Fruit fly (Drosophila melanogaster) whole organism, prepupa: ENCODE data around the gene CG5909.
A peak's percentile ranks its signal among the peaks of the same experiment; 100 is the strongest.

ENCODE experiments used
- Blimp-1 ChIP-seq: fragments of 200-800 bp; sonication (Bioruptor generic); optimal IDR thresholded peaks from 3 replicates; lab custom pipeline; 2017; ENCODE audit warnings: missing biosample characterization, missing genetic modification characterization, mild to moderate bottlenecking, moderate library complexity, missing genetic modification reagents
- CG10669 ChIP-seq: fragments of 200-800 bp; sonication (Bioruptor generic); optimal IDR thresholded peaks from 3 replicates; lab custom pipeline; 2018; ENCODE audit warnings: missing biosample characterization, mild to moderate bottlenecking, missing genetic modification characterization, moderate library complexity
- CG11294 ChIP-seq: fragments of 200-800 bp; sonication (Bioruptor generic); IDR thresholded peaks from 2 replicates; pipeline ENCODE4 v1.3.6; 2022; ENCODE audit warnings: missing biosample characterization, missing genetic modification characterization
- CG11762 ChIP-seq: fragments of 200-800 bp; sonication (Bioruptor generic); optimal IDR thresholded peaks from 3 replicates; lab custom pipeline; 2016; ENCODE audit warnings: missing biosample characterization, missing genetic modification characterization; ENCODE audit not compliant: insufficient read depth
- CG15336 ChIP-seq: fragments of 200-800 bp; sonication (Bioruptor generic); IDR thresholded peaks from 2 replicates; pipeline ENCODE4 v1.3.6; 2022; ENCODE audit warnings: missing biosample characterization, missing genetic modification characterization
- CG1621 ChIP-seq: fragments of 200-800 bp; sonication (Bioruptor generic); optimal IDR thresholded peaks from 3 replicates; lab custom pipeline; 2018; ENCODE audit warnings: missing biosample characterization, mild to moderate bottlenecking, missing genetic modification characterization
- CG16779 ChIP-seq: fragments of 200-800 bp; sonication (Bioruptor generic); optimal IDR thresholded peaks from 3 replicates; lab custom pipeline; 2017; ENCODE audit warnings: missing biosample characterization, mild to moderate bottlenecking, missing genetic modification characterization
- CG3032 ChIP-seq: fragments of 200-800 bp; optimal IDR thresholded peaks from 2 replicates; lab custom pipeline; 2019; ENCODE audit warnings: missing biosample characterization, mild to moderate bottlenecking, missing genetic modification characterization, moderate library complexity
- CG31627 ChIP-seq: fragments of 200-800 bp; sonication (Bioruptor generic); optimal IDR thresholded peaks from 3 replicates; lab custom pipeline; 2016; ENCODE audit warnings: missing biosample characterization, missing genetic modification characterization
- CG32006 ChIP-seq: fragments of 200-800 bp; sonication (Bioruptor generic); optimal IDR thresholded peaks from 3 replicates; lab custom pipeline; 2017; ENCODE audit warnings: missing biosample characterization, mild to moderate bottlenecking, missing genetic modification characterization
- CG34406 ChIP-seq: fragments of 200-800 bp; sonication (Bioruptor generic); optimal IDR thresholded peaks from 3 replicates; lab custom pipeline; 2016; ENCODE audit warnings: missing biosample characterization, missing genetic modification characterization
- CG3919 ChIP-seq: fragments of 200-800 bp; sonication (Bioruptor generic); optimal IDR thresholded peaks from 3 replicates; lab custom pipeline; 2016; ENCODE audit warnings: missing biosample characterization, missing genetic modification characterization
- CG4318 ChIP-seq: fragments of 200-800 bp; sonication (Bioruptor generic); optimal IDR thresholded peaks from 3 replicates; lab custom pipeline; 2017; ENCODE audit warnings: missing biosample characterization, mild to moderate bottlenecking, missing genetic modification characterization
- CG6276 ChIP-seq: fragments of 200-800 bp; sonication (Bioruptor generic); optimal IDR thresholded peaks from 2 replicates; lab custom pipeline; 2017; ENCODE audit warnings: missing biosample characterization, mild to moderate bottlenecking, missing genetic modification characterization
- CG6792 ChIP-seq: fragments of 200-800 bp; sonication (Bioruptor generic); optimal IDR thresholded peaks from 3 replicates; lab custom pipeline; 2016; ENCODE audit warnings: missing biosample characterization, missing genetic modification characterization
- CG7368 ChIP-seq: fragments of 200-800 bp; sonication (Bioruptor generic); optimal IDR thresholded peaks from 3 replicates; lab custom pipeline; 2016; ENCODE audit warnings: missing biosample characterization, missing genetic modification characterization
- CG8119 ChIP-seq: fragments of 200-800 bp; sonication (Bioruptor generic); IDR thresholded peaks from 3 replicates; pipeline ENCODE4 v1.3.6; 2022; ENCODE audit warnings: missing biosample characterization, missing genetic modification characterization
- CG8319 ChIP-seq: fragments of 200-800 bp; sonication (Bioruptor generic); optimal IDR thresholded peaks from 3 replicates; lab custom pipeline; 2016; ENCODE audit warnings: missing biosample characterization, missing genetic modification characterization
- CG8632 ChIP-seq: fragments of 200-800 bp; sonication (Bioruptor generic); optimal IDR thresholded peaks from 3 replicates; lab custom pipeline; 2016; ENCODE audit warnings: missing biosample characterization, missing genetic modification characterization
- CG9139 ChIP-seq: fragments of 200-800 bp; sonication (Bioruptor generic); optimal IDR thresholded peaks from 3 replicates; lab custom pipeline; 2017; ENCODE audit warnings: missing biosample characterization, mild to moderate bottlenecking, missing genetic modification characterization
- Eip75B ChIP-seq: fragments of 200-800 bp; sonication (Bioruptor generic); optimal IDR thresholded peaks from 3 replicates; lab custom pipeline; 2016; ENCODE audit warnings: missing biosample characterization, missing genetic modification characterization
- Eip78C ChIP-seq: fragments of 200-800 bp; sonication (Bioruptor generic); peaks from one replicate; lab custom pipeline; 2016; ENCODE audit warnings: missing biosample characterization, missing genetic modification characterization
- Eip93F ChIP-seq: fragments of 200-800 bp; sonication (Bioruptor generic); optimal IDR thresholded peaks from 2 replicates; lab custom pipeline; 2016; ENCODE audit warnings: missing biosample characterization, mild to moderate bottlenecking, missing genetic modification characterization
- Ets21C ChIP-seq: fragments of 200-800 bp; sonication (Bioruptor generic); optimal IDR thresholded peaks from 3 replicates; lab custom pipeline; 2016; ENCODE audit warnings: missing biosample characterization, missing genetic modification characterization
- Ets96B ChIP-seq: fragments of 200-800 bp; optimal IDR thresholded peaks from 2 replicates; lab custom pipeline; 2019; ENCODE audit warnings: missing biosample characterization, mild to moderate bottlenecking, missing genetic modification characterization, moderate library complexity
- Gug ChIP-seq: fragments of 200-800 bp; sonication (Bioruptor generic); IDR thresholded peaks from 2 replicates; pipeline ENCODE4 v1.3.6; 2022; ENCODE audit warnings: missing biosample characterization, missing genetic modification characterization
- Hr38 ChIP-seq: sonication (Bioruptor generic); optimal IDR thresholded peaks from 2 replicates; lab custom pipeline; 2016; ENCODE audit warnings: missing biosample characterization, missing genetic modification characterization
- Hr39 ChIP-seq: fragments of 200-800 bp; sonication (Bioruptor generic); optimal IDR thresholded peaks from 2 replicates; lab custom pipeline; 2016; ENCODE audit warnings: missing biosample characterization, missing genetic modification characterization
- Hr4 ChIP-seq: fragments of 200-800 bp; sonication (Bioruptor generic); optimal IDR thresholded peaks from 3 replicates; lab custom pipeline; 2016; ENCODE audit warnings: missing biosample characterization, missing genetic modification characterization
- Lpt ChIP-seq: fragments of 200-800 bp; sonication (Bioruptor generic); optimal IDR thresholded peaks from 3 replicates; lab custom pipeline; 2016; ENCODE audit warnings: missing biosample characterization, missing genetic modification characterization
- Met ChIP-seq: fragments of 200-800 bp; sonication (Bioruptor generic); optimal IDR thresholded peaks from 3 replicates; lab custom pipeline; 2016; ENCODE audit warnings: missing biosample characterization, missing genetic modification characterization
- OdsH ChIP-seq: fragments of 200-800 bp; sonication (Bioruptor generic); optimal IDR thresholded peaks from 3 replicates; lab custom pipeline; 2016; ENCODE audit warnings: missing biosample characterization, missing genetic modification characterization
- Smox ChIP-seq: fragments of 200-800 bp; sonication (Bioruptor generic); optimal IDR thresholded peaks from 3 replicates; lab custom pipeline; 2016; ENCODE audit warnings: missing biosample characterization, missing genetic modification characterization
- Sox102F ChIP-seq: fragments of 200-800 bp; sonication (Bioruptor generic); optimal IDR thresholded peaks from 2 replicates; lab custom pipeline; 2016; ENCODE audit warnings: missing biosample characterization, mild to moderate bottlenecking, missing genetic modification characterization
- Sox14 ChIP-seq: fragments of 200-800 bp; sonication (Bioruptor generic); optimal IDR thresholded peaks from 3 replicates; lab custom pipeline; 2016; ENCODE audit warnings: missing biosample characterization, missing genetic modification characterization
- achi ChIP-seq: fragments of 200-800 bp; sonication (Bioruptor generic); optimal IDR thresholded peaks from 3 replicates; lab custom pipeline; 2016; ENCODE audit warnings: missing biosample characterization, missing genetic modification characterization
- acj6 ChIP-seq: fragments of 200-800 bp; sonication (Bioruptor generic); optimal IDR thresholded peaks from 3 replicates; lab custom pipeline; 2016; ENCODE audit warnings: missing biosample characterization, missing genetic modification characterization
- cyc ChIP-seq: fragments of 200-800 bp; sonication (Bioruptor generic); optimal IDR thresholded peaks from 3 replicates; lab custom pipeline; 2016; ENCODE audit warnings: missing biosample characterization, missing genetic modification characterization
- esn ChIP-seq: fragments of 200-800 bp; sonication (Bioruptor generic); optimal IDR thresholded peaks from 2 replicates; lab custom pipeline; 2016; ENCODE audit warnings: missing biosample characterization, mild to moderate bottlenecking, missing genetic modification characterization, moderate library complexity
- fd85E ChIP-seq: fragments of 200-800 bp; sonication (Bioruptor generic); optimal IDR thresholded peaks from 3 replicates; lab custom pipeline; 2016; ENCODE audit warnings: missing biosample characterization, missing genetic modification characterization
- fkh ChIP-seq: fragments of 200-800 bp; sonication (Bioruptor generic); optimal IDR thresholded peaks from 3 replicates; lab custom pipeline; 2017; ENCODE audit warnings: missing biosample characterization, mild to moderate bottlenecking, missing genetic modification characterization, moderate library complexity
- lz ChIP-seq: fragments of 200-800 bp; sonication (Bioruptor generic); optimal IDR thresholded peaks from 3 replicates; lab custom pipeline; 2016; ENCODE audit warnings: missing biosample characterization, missing genetic modification characterization
- pdm3 ChIP-seq: fragments of 200-800 bp; sonication (Bioruptor generic); optimal IDR thresholded peaks from 3 replicates; lab custom pipeline; 2016; ENCODE audit warnings: missing biosample characterization, missing genetic modification characterization
- spab ChIP-seq: fragments of 200-800 bp; sonication (Bioruptor generic); optimal IDR thresholded peaks from 2 replicates; lab custom pipeline; 2017; ENCODE audit warnings: missing biosample characterization, mild to moderate bottlenecking, missing genetic modification characterization, missing genetic modification reagents
- ss ChIP-seq, 2 experiments: fragments of 200-800 bp; sonication (Bioruptor generic); optimal IDR thresholded peaks; 2 replicates in 1 of 2; 3 replicates in 1 of 2; lab custom pipeline; 2017 to 2018; ENCODE audit warnings: mild to moderate bottlenecking in 2 of 2, missing biosample characterization in 2 of 2, missing genetic modification characterization in 2 of 2, moderate library complexity in 1 of 2
- svp ChIP-seq: fragments of 200-800 bp; sonication (Bioruptor generic); peaks from one replicate; lab custom pipeline; 2016; ENCODE audit warnings: missing biosample characterization, missing genetic modification characterization
- vri ChIP-seq: fragments of 200-800 bp; sonication (Bioruptor generic); optimal IDR thresholded peaks from 3 replicates; lab custom pipeline; 2016; ENCODE audit warnings: missing biosample characterization, mild to moderate bottlenecking, missing genetic modification characterization

The CG5909 gene

DNA sequence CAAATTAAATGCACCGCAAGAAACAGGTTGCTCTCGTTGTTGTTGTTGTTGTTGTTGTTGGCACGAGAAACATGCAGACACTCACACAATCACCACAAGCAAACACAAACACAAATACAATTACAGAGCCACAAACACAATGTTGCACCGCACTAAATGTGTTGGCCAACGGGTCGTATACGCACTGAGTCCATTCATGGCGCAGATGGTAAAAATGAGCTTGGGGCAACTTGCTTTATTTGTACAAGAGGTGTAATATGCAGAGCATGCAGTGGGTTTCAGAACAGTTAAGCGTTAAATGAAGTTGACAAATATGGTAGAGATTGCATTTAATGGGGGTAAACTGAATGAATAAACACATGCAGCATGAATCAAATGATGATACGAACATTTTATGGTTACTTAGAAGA lies 23.0 kb upstream of the CG5909 start (continued):
- peak; percentile 31; the same call in 1 of the 2 replicates for TF ChIP-seq CG15336
- peak; percentile 87 for TF ChIP-seq fkh (GFP tag; lab: Kevin White, UChicago)
- no peak for TF ChIP-seq CG16779
- TF ChIP-seq CG9139 (GFP tag; lab: Kevin White, UChicago) = no peak
- no peak for TF ChIP-seq CG4318 (GFP tag; lab: Kevin White, UChicago)
- TF ChIP-seq Eip78C (GFP tag; lab: Kevin White, UChicago) = peak; percentile 30
- TF ChIP-seq Eip75B (GFP tag; lab: Kevin White, UChicago) = no peak

DNA sequence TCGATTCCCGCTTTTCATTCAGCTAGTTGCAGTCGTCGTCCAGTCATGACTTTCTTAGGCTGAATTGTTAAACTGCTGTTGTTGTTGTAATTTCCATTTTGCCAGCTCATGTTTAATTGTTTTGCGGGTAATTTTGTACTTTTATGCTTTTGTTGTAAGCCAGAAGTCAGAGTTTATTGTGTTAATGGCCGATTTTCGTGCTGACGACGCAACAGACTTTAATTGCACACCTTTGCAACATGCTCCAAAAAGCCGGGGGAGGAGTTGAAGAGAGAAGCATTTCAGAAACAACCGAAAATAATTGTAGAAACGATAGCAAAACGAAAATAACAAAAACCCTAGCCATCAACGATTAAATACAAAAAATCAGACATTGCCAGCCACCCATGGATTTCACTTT lies 22.3 kb upstream of the CG5909 start:
- TF ChIP-seq Eip93F (GFP tag; lab: Kevin White, UChicago) (no peak), fkh (GFP tag; lab: Kevin White, UChicago) (no peak), Blimp-1 (no peak), Sox14 (GFP tag; lab: Kevin White, UChicago) (no peak), CG8632 (GFP tag; lab: Kevin White, UChicago) (no peak), Ets96B (tag; lab: Kevin White, UChicago) (no peak), CG1621 (tag; lab: Kevin White, UChicago) (no peak), Sox102F (no peak)

DNA sequence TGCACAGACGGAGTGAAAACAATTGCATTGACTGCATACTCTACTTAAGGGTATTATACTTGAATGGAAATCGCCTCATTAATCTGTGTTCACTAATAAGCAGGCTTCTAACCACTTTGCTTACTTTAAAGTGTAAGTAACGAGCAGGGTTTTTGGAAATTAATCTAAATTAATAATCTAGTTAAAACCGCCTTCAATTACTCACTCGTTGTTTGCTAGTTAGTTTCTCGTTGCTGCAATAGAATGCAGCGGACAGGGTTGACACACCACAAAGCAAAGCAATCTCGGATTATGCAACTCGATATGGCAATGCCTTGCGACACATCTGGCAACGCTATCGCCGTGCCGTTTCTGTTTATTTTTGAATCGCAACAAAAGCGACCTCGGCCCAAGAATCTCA lies 21.0 kb upstream of the CG5909 start:
- TF ChIP-seq CG11294 (GFP tag; lab: Robert Waterston, UW) = no peak
- TF ChIP-seq pdm3 (GFP tag; lab: Kevin White, UChicago) = peak; percentile 68
- peak; percentile 48 for TF ChIP-seq Blimp-1
- peak; percentile 88 for TF ChIP-seq svp (GFP tag; lab: Kevin White, UChicago)
- peak; percentile 75 for TF ChIP-seq esn (GFP tag; lab: Kevin White, UChicago)
- peak; percentile 52; the same call in 1 of the 2 replicates for TF ChIP-seq CG15336
- peak; percentile 92 for TF ChIP-seq Eip78C (GFP tag; lab: Kevin White, UChicago)
- TF ChIP-seq ss (GFP tag; optimal IDR thresholded peaks at IDR 0.05; lab: Kevin White, UChicago) = peak in 1 of 2 experiments; percentile 55
- peak; percentile 60 for TF ChIP-seq CG8319
- no peak for TF ChIP-seq CG9139 (GFP tag; lab: Kevin White, UChicago)
- peak; percentile 72 for TF ChIP-seq CG34406 (GFP tag; lab: Kevin White, UChicago)
- peak; percentile 68 for TF ChIP-seq Smox (GFP tag; lab: Kevin White, UChicago)
- no peak for TF ChIP-seq Lpt (GFP tag; lab: Kevin White, UChicago)
- TF ChIP-seq Eip75B (GFP tag; lab: Kevin White, UChicago) = peak; percentile 75
- peak; percentile 59 for TF ChIP-seq achi (GFP tag; lab: Kevin White, UChicago)
- TF ChIP-seq fd85E (GFP tag; lab: Kevin White, UChicago) = no peak
- peak; percentile 66 for TF ChIP-seq Sox102F
- peak; percentile 69 for TF ChIP-seq Hr39 (GFP tag; lab: Kevin White, UChicago)
- TF ChIP-seq lz (GFP tag; lab: Kevin White, UChicago) = peak; percentile 82
- TF ChIP-seq Ets21C (GFP tag; lab: Kevin White, UChicago) = peak; percentile 65
- peak; percentile 3 for TF ChIP-seq CG16779
- TF ChIP-seq cyc (GFP tag; lab: Kevin White, UChicago) = peak; percentile 69
- peak; percentile 78 for TF ChIP-seq CG31627 (GFP tag; lab: Kevin White, UChicago)
- TF ChIP-seq Hr38 (GFP tag; lab: Kevin White, UChicago) = no peak
- peak; percentile 69 for TF ChIP-seq CG6792 (GFP tag; lab: Kevin White, UChicago)
- peak; percentile 69 for TF ChIP-seq Met (GFP tag; lab: Kevin White, UChicago)
- peak; percentile 74 for TF ChIP-seq CG32006 (GFP tag; lab: Kevin White, UChicago)
- TF ChIP-seq CG8119 = no peak
- peak; percentile 51 for TF ChIP-seq CG7368 (GFP tag; lab: Kevin White, UChicago)
- TF ChIP-seq acj6 (GFP tag; lab: Kevin White, UChicago) = peak; percentile 62
- TF ChIP-seq CG11762 (GFP tag; lab: Kevin White, UChicago) = peak; percentile 41
- TF ChIP-seq CG3919 = peak; percentile 58
- peak; percentile 45 for TF ChIP-seq CG3032 (tag; lab: Kevin White, UChicago)
- peak; percentile 54 for TF ChIP-seq Hr4 (GFP tag; lab: Kevin White, UChicago)
- peak; percentile 49 for TF ChIP-seq vri (GFP tag; lab: Kevin White, UChicago)
- TF ChIP-seq CG4318 (GFP tag; lab: Kevin White, UChicago) = peak; percentile 37
- peak; percentile 68 for TF ChIP-seq CG10669 (GFP tag; lab: Kevin White, UChicago)
- peak; percentile 26 for TF ChIP-seq spab (GFP tag; lab: Kevin White, UChicago)
- peak; percentile 39 for TF ChIP-seq Ets96B (tag; lab: Kevin White, UChicago)
- TF ChIP-seq Sox14 (GFP tag; lab: Kevin White, UChicago) = peak; percentile 85
- TF ChIP-seq Gug = no peak
- peak; percentile 26 for TF ChIP-seq CG6276 (GFP tag; lab: Kevin White, UChicago)
- TF ChIP-seq OdsH = peak; percentile 57
